Worm (Caenorhabditis elegans) whole organism, L2 larva: Measurements from ENCODE around the gene sqst-5.

Source experiments
- C34F6.9 ChIP-seq: fragments of 150-350 bp; optimal IDR thresholded peaks from 2 replicates; lab custom pipeline; 2014; ENCODE audit warnings: missing biosample characterization, missing genetic modification characterization
- R02D3.7 ChIP-seq: fragments of 150-350 bp; optimal IDR thresholded peaks from 2 replicates; lab custom pipeline; 2014; ENCODE audit warnings: missing biosample characterization, missing genetic modification characterization
- Y55F3AM.14 ChIP-seq: fragments of 200-800 bp; sonication (Bioruptor generic); optimal IDR thresholded peaks from 2 replicates; lab custom pipeline; 2018; ENCODE audit warnings: mild to moderate bottlenecking, missing genetic modification characterization, missing compliant biosample characterization
- ZK546.5 ChIP-seq: sonication (generic microtip); optimal IDR thresholded peaks from 2 replicates; lab custom pipeline; 2017; ENCODE audit warnings: missing biosample characterization, missing genetic modification characterization
- alr-1 ChIP-seq: fragments of 150-350 bp; optimal IDR thresholded peaks from 2 replicates; lab custom pipeline; 2014; ENCODE audit warnings: missing biosample characterization, missing genetic modification characterization
- aly-2 ChIP-seq: fragments of 150-350 bp; optimal IDR thresholded peaks from 2 replicates; lab custom pipeline; 2014; ENCODE audit warnings: missing biosample characterization, missing genetic modification characterization
- ama-1 ChIP-seq: fragments of 150-350 bp; optimal IDR thresholded peaks from 2 replicates; lab custom pipeline; 2018; ENCODE audit warnings: inconsistent platforms
- blmp-1 ChIP-seq: sonication (generic microtip); optimal IDR thresholded peaks from 2 replicates; lab custom pipeline; 2017; ENCODE audit warnings: missing genetic modification characterization, mild to moderate bottlenecking, missing compliant biosample characterization, antibody characterized with exemption, moderate library complexity; ENCODE audit not compliant: insufficient read depth
- ceh-16 ChIP-seq: fragments of 150-350 bp; optimal IDR thresholded peaks from 2 replicates; lab custom pipeline; 2014; ENCODE audit warnings: missing biosample characterization, missing genetic modification characterization
- ceh-82 ChIP-seq: fragments of 150-350 bp; optimal IDR thresholded peaks from 2 replicates; lab custom pipeline; 2014; ENCODE audit warnings: missing biosample characterization, missing genetic modification characterization
- crh-2 ChIP-seq: sonication (generic microtip); optimal IDR thresholded peaks from 2 replicates; lab custom pipeline; 2017; ENCODE audit warnings: missing biosample characterization, missing genetic modification characterization
- dmd-4 ChIP-seq: sonication (generic microtip); optimal IDR thresholded peaks from 2 replicates; lab custom pipeline; 2017; ENCODE audit warnings: missing biosample characterization, missing genetic modification characterization
- elt-1 ChIP-seq: fragments of 150-350 bp; optimal IDR thresholded peaks from 2 replicates; lab custom pipeline; 2014; ENCODE audit warnings: missing biosample characterization, missing genetic modification characterization
- fos-1 ChIP-seq: fragments of 150-350 bp; optimal IDR thresholded peaks from 2 replicates; lab custom pipeline; 2014; ENCODE audit warnings: missing biosample characterization, missing genetic modification characterization
- lin-39 ChIP-seq: fragments of 150-350 bp; optimal IDR thresholded peaks from 2 replicates; lab custom pipeline; 2014; ENCODE audit warnings: missing biosample characterization, missing genetic modification reagents, missing genetic modification characterization
- lsy-2 ChIP-seq, 2 experiments: fragments of 150-350 bp in 1 of 2; sonication (generic microtip) in 1 of 2; optimal IDR thresholded peaks; 2 replicates each; lab custom pipeline; 2014 to 2017; ENCODE audit warnings: missing biosample characterization in 2 of 2, missing genetic modification characterization in 2 of 2
- mab-5 ChIP-seq: fragments of 150-350 bp; optimal IDR thresholded peaks from 2 replicates; lab custom pipeline; 2014; ENCODE audit warnings: missing biosample characterization, missing genetic modification characterization
- mbf-1 ChIP-seq: sonication (generic microtip); optimal IDR thresholded peaks from 2 replicates; lab custom pipeline; 2017; ENCODE audit warnings: missing biosample characterization, missing genetic modification characterization
- nhr-10 ChIP-seq: sonication (generic microtip); optimal IDR thresholded peaks from 2 replicates; lab custom pipeline; 2017; ENCODE audit warnings: missing biosample characterization, missing genetic modification characterization
- nhr-21 ChIP-seq: fragments of 150-350 bp; optimal IDR thresholded peaks from 2 replicates; lab custom pipeline; 2014; ENCODE audit warnings: missing biosample characterization, missing genetic modification characterization
- nhr-23 ChIP-seq: fragments of 150-350 bp; optimal IDR thresholded peaks from 2 replicates; lab custom pipeline; 2014; ENCODE audit warnings: missing biosample characterization, missing genetic modification reagents, missing genetic modification characterization
- nhr-25 ChIP-seq: fragments of 150-350 bp; sonication (generic microtip); optimal IDR thresholded peaks from 3 replicates; lab custom pipeline; 2014; ENCODE audit warnings: missing biosample characterization, missing genetic modification characterization
- nhr-6 ChIP-seq: fragments of 150-350 bp; optimal IDR thresholded peaks from 2 replicates; lab custom pipeline; 2014; ENCODE audit warnings: missing biosample characterization, missing genetic modification characterization
- nhr-77 ChIP-seq: fragments of 150-350 bp; optimal IDR thresholded peaks from 2 replicates; lab custom pipeline; 2014; ENCODE audit warnings: missing biosample characterization, missing genetic modification characterization
- peb-1 ChIP-seq: fragments of 150-350 bp; optimal IDR thresholded peaks from 2 replicates; lab custom pipeline; 2014; ENCODE audit warnings: missing biosample characterization, missing genetic modification characterization
- sem-4 ChIP-seq: fragments of 150-350 bp; optimal IDR thresholded peaks from 2 replicates; lab custom pipeline; 2014; ENCODE audit warnings: missing biosample characterization, missing genetic modification reagents, missing genetic modification characterization
- skn-1 ChIP-seq: sonication (generic microtip); optimal IDR thresholded peaks from 2 replicates; lab custom pipeline; 2017; ENCODE audit warnings: missing biosample characterization, missing genetic modification characterization
- sma-3 ChIP-seq: sonication (generic microtip); optimal IDR thresholded peaks from 2 replicates; lab custom pipeline; 2016; ENCODE audit warnings: missing genetic modification reagents, missing genetic modification characterization, missing compliant biosample characterization
- snpc-4 ChIP-seq: fragments of 150-350 bp; optimal IDR thresholded peaks from 2 replicates; lab custom pipeline; 2014; ENCODE audit warnings: missing biosample characterization, missing genetic modification characterization
- unc-39 ChIP-seq: fragments of 150-350 bp; optimal IDR thresholded peaks from 2 replicates; lab custom pipeline; 2014; ENCODE audit warnings: missing biosample characterization, missing genetic modification characterization
- unc-55 ChIP-seq: fragments of 150-350 bp; sonication (generic microtip); optimal IDR thresholded peaks from 3 replicates; lab custom pipeline; 2014; ENCODE audit warnings: missing biosample characterization, missing genetic modification reagents, missing genetic modification characterization
- unc-62 ChIP-seq: fragments of 150-350 bp; optimal IDR thresholded peaks from 2 replicates; lab custom pipeline; 2014; ENCODE audit warnings: missing biosample characterization, missing genetic modification reagents, missing genetic modification characterization
- ztf-11 ChIP-seq: sonication (generic microtip); optimal IDR thresholded peaks from 2 replicates; lab custom pipeline; 2017; ENCODE audit warnings: missing biosample characterization, missing genetic modification characterization
- ztf-4 ChIP-seq: fragments of 150-350 bp; optimal IDR thresholded peaks from 2 replicates; lab custom pipeline; 2014; ENCODE audit warnings: missing biosample characterization, missing genetic modification characterization

sqst-5 gene

ce11 chrIII:151084-151483, 3.7 kb upstream of the sqst-5 start:
- TF ChIP-seq mab-5 (tag; lab: Kevin White, UChicago) (no peak), snpc-4 (tag; lab: Kevin White, UChicago) (no peak)

DNA sequence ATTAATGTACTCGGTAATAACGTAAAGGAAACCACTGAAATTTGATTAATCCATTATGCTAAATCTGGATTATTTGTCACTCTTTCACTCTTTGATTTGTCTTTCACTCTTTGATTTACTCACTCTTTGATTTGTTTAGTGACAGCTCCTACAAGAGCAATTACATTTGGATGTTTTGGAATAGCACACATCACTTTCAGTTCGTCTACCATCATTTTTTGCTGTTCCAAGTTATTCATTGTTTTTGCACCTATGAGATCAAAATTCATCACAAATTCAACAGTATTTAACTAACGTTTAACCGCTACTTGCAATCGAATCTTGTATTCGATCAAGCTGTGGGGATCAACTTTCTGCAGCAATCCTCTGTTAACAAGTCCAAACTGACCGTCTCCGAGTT, 1.7 kb upstream of the sqst-5 start:
- TF ChIP-seq blmp-1 (tag; lab: Kevin White, UChicago) (no peak), mab-5 (tag; lab: Kevin White, UChicago) (no peak), unc-39 (no peak), alr-1 (tag; lab: Kevin White, UChicago) (no peak), nhr-77 (tag; lab: Kevin White, UChicago) (no peak), ceh-82 (tag; lab: Kevin White, UChicago) (no peak), ztf-11 (no peak), sma-3 (GFP tag; lab: Kevin White, UChicago) (no peak)

ce11 chrIII:146369-146768, 1.1 kb downstream of the sqst-5 start, which contains the start of gene fbxb-84:
Gene fbxb-84, minus strand, starts transcription at chrIII:146469.
- no peak for TF ChIP-seq sem-4
- TF ChIP-seq nhr-6 (tag; lab: Kevin White, UChicago) = no peak
- TF ChIP-seq crh-2 (tag; lab: Kevin White, UChicago) = no peak
- no peak for TF ChIP-seq nhr-25
- no peak for TF ChIP-seq sma-3 (GFP tag; lab: Kevin White, UChicago)
- no peak for TF ChIP-seq dmd-4
- TF ChIP-seq unc-39 = no peak
- no peak for TF ChIP-seq R02D3.7 (tag; lab: Kevin White, UChicago)
- TF ChIP-seq ztf-11 = no peak
- no peak for TF ChIP-seq ceh-82 (tag; lab: Kevin White, UChicago)
- TF ChIP-seq, all 48 proteins: peak for 0

DNA sequence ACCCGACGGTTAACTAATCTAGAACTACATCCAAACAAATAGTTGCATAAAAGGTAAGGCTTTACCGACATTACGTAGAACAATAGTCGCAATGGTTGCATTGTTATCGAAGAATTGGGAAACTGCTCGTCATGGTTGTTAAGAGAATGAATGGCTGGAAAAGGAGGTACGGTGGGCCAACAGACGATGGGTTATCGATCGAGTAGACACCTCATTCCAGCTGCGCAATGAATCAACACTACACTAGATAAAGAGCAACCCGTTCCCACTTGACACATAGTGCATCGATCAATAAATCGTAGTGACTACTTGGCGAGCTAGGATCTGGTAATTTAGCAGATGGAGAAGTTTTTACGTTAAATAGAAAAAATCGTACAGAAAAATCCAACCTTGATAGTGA, 2.3 kb downstream of the sqst-5 start, which contains the start of the genes T17A3.12 and fbxb-83:
T17A3.12 (minus strand) TSS at position 101 of the 400 bp plus-strand sequence.
fbxb-83 (minus strand) TSS at position 134 of the 400 bp plus-strand sequence.
- no peak for TF ChIP-seq ceh-16 (tag; lab: Kevin White, UChicago)
- TF ChIP-seq peb-1 = no peak
- TF ChIP-seq fos-1 = no peak
- TF ChIP-seq nhr-6 (tag; lab: Kevin White, UChicago) = no peak
- TF ChIP-seq aly-2 (tag; lab: Kevin White, UChicago) = no peak
- TF ChIP-seq nhr-25 = no peak
- TF ChIP-seq ama-1 = no peak
- TF ChIP-seq unc-39 = no peak
- TF ChIP-seq alr-1 (tag; lab: Kevin White, UChicago) = no peak
- no peak for TF ChIP-seq nhr-10 (tag; lab: Kevin White, UChicago)
- no peak for TF ChIP-seq nhr-77 (tag; lab: Kevin White, UChicago)
- no peak for TF ChIP-seq C34F6.9 (tag; lab: Kevin White, UChicago)
- no peak for TF ChIP-seq lin-39
- TF ChIP-seq unc-62 (GFP tag; lab: Kevin White, UChicago) = no peak
- TF ChIP-seq nhr-21 (tag; lab: Kevin White, UChicago) = no peak
- TF ChIP-seq Y55F3AM.14 (GFP tag; lab: Kevin White, UChicago) = no peak
- no peak for TF ChIP-seq nhr-23 (tag; lab: Kevin White, UChicago)
- no peak for TF ChIP-seq unc-55 (GFP tag; lab: Kevin White, UChicago)
- TF ChIP-seq R02D3.7 (tag; lab: Kevin White, UChicago) = no peak

- TF ChIP-seq elt-1 = no peak
- no peak for TF ChIP-seq nhr-21 (tag; lab: Kevin White, UChicago)
- TF ChIP-seq unc-62 (GFP tag; lab: Kevin White, UChicago) = no peak
- TF ChIP-seq nhr-25 = no peak
- no peak for TF ChIP-seq lin-39
- TF ChIP-seq dmd-4 = no peak
- no peak for TF ChIP-seq Y55F3AM.14 (GFP tag; lab: Kevin White, UChicago)
- no peak for TF ChIP-seq blmp-1 (tag; lab: Kevin White, UChicago)
- TF ChIP-seq sma-3 (GFP tag; lab: Kevin White, UChicago) = no peak
- TF ChIP-seq skn-1 (tag; lab: Kevin White, UChicago) = no peak
- no peak for TF ChIP-seq ZK546.5 (tag; lab: Kevin White, UChicago)
- no peak for TF ChIP-seq ama-1
- no peak for TF ChIP-seq ztf-4 (tag; lab: Kevin White, UChicago)
- TF ChIP-seq lsy-2 (tag; optimal IDR thresholded peaks at IDR 0.05; lab: Kevin White, UChicago) = no peak
- no peak for TF ChIP-seq ceh-82 (tag; lab: Kevin White, UChicago)
- TF ChIP-seq mbf-1 (tag; lab: Kevin White, UChicago) = no peak
- no peak for TF ChIP-seq unc-39
- TF ChIP-seq nhr-23 (tag; lab: Kevin White, UChicago) = no peak
- TF ChIP-seq unc-55 (GFP tag; lab: Kevin White, UChicago) = no peak
These were observed 4.3 kb downstream of the sqst-5 start, which contains the start of gene fbxb-82 for ce11 chrIII:143121-143520. Gene fbxb-82, minus strand, starts transcription at chrIII:143221.
